Worm (Caenorhabditis elegans) whole organism, young adult: ENCODE data around the gene F49F1.14.

Source experiments
- ama-1 ChIP-seq, 3 experiments: fragments of 150-350 bp in 1 of 3; sonication (generic microtip) in 2 of 3; optimal IDR thresholded peaks; 2 replicates each; lab custom pipeline; 2014 to 2018; ENCODE audit warnings: missing biosample characterization in 2 of 3, missing genetic modification characterization in 2 of 3, missing genetic modification reagents in 2 of 3
- attf-5 ChIP-seq: fragments of 200-800 bp; sonication (Bioruptor generic); optimal IDR thresholded peaks from 2 replicates; lab custom pipeline; 2018; ENCODE audit warnings: mild to moderate bottlenecking, missing genetic modification characterization, missing compliant biosample characterization
- lsl-1 ChIP-seq: fragments of 200-800 bp; sonication (Bioruptor generic); optimal IDR thresholded peaks from 2 replicates; lab custom pipeline; 2018; ENCODE audit warnings: mild to moderate bottlenecking, missing genetic modification characterization, moderate library complexity, missing compliant biosample characterization
- mcd-1 ChIP-seq: fragments of 200-800 bp; sonication (Bioruptor generic); IDR thresholded peaks from 2 replicates; pipeline ENCODE4 v1.3.6; 2022; ENCODE audit warnings: missing genetic modification reagents, missing genetic modification characterization, missing compliant biosample characterization
- nhr-90 ChIP-seq: sonication (generic microtip); optimal IDR thresholded peaks from 2 replicates; lab custom pipeline; 2016; ENCODE audit warnings: missing genotype, mild to moderate bottlenecking, missing genetic modification characterization, missing compliant biosample characterization
- pha-4 ChIP-seq: fragments of 150-350 bp; sonication (generic microtip); optimal IDR thresholded peaks from 2 replicates; lab custom pipeline; 2014; ENCODE audit warnings: missing biosample characterization, missing genetic modification reagents, missing genetic modification characterization
- sea-2 ChIP-seq: fragments of 200-800 bp; sonication (Bioruptor generic); IDR thresholded peaks from 2 replicates; pipeline ENCODE4 v1.3.6; 2022; ENCODE audit warnings: missing genetic modification characterization, missing compliant biosample characterization
- zfh-2 ChIP-seq: fragments of 200-800 bp; sonication (Bioruptor generic); conservative IDR thresholded peaks from 2 replicates; pipeline ENCODE4 v1.3.6; 2022; ENCODE audit warnings: missing genetic modification reagents, missing genetic modification characterization, missing compliant biosample characterization

DNA sequence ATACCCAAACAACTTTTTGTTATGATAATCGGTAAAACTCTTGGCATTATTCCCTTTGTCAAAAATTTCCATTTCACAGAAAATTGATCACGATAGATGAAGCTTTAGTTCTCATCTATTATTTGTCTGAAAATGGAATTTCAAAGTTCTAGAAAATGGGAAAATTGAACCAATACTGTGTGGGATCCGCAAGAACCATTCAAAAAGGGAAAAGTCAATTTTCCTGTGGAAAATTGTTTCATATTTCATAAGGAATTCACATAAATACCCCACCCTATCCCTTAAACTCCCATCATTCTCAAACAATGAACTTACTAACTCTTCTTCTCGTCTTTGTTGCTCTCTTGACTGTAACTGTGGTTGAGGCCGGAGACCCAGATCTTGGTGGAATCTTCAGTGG lies 31.4 kb downstream of the F49F1.14 start, which contains the start of the genes C35B1.9 and C35B1.3:
- TF ChIP-seq nhr-90 (tag; lab: Kevin White, UChicago) (no peak), sea-2 (GFP tag; lab: Robert Waterston, UW) (no peak), ama-1 (optimal IDR thresholded peaks at IDR 0.05; lab: Kevin White, UChicago) (no peak), ama-1 (GFP tag; optimal IDR thresholded peaks at IDR 0.05; lab: Kevin White, UChicago) (no peak), pha-4 (tag; lab: Kevin White, UChicago) (no peak), mcd-1 (GFP tag; lab: Robert Waterston, UW) (no peak), lsl-1 (GFP tag; lab: Kevin White, UChicago) (no peak), attf-5 (GFP tag; lab: Kevin White, UChicago) (no peak), zfh-2 (GFP tag; lab: Robert Waterston, UW) (no peak)
